Fruit fly (Drosophila melanogaster): ENCODE data around the gene CG13022.

CG13022 gene

DNA sequence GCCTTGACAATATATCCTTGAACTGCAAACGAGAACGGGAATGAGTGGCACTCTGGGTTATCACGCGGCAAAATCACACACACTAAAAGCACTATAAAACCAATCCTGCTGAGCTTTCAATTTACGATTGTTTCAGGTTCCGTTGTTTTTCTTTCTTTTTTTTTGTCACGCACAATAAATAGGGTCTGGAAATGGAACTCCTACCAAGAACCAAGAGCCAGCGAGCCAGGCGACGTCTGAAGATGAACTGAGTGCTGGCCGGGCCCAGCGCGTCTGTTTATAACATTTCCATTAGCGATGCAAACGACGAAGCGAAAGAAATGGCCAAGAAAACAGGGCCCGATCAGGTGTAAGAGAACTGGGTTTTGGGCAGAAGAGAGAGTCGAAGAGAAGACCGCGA is 3.5 kb downstream of the CG13022 start, which contains the start of gene CG11905:
CG11905 (minus strand) TSS at position 253 of the 400 bp plus-strand sequence.
- peak; percentile 78 for TF ChIP-seq EcR (GFP tag; optimal IDR thresholded peaks at IDR 0.05)
- no peak for TF ChIP-seq CG12605 (GFP tag; IDR thresholded peaks at IDR 0.05)

- TF ChIP-seq CG12605 (GFP tag; IDR thresholded peaks at IDR 0.05), result no peak
- TF ChIP-seq Ets98B (GFP tag; IDR thresholded peaks at IDR 0.05), result no peak
- TF ChIP-seq CG4496 (GFP tag; IDR thresholded peaks at IDR 0.05), result peak; percentile 59; the same call in 1 of the 3 replicates
- no peak for TF ChIP-seq CG14655 (GFP tag; optimal IDR thresholded peaks at IDR 0.05)
- TF ChIP-seq CG9948 (tag; optimal IDR thresholded peaks at IDR 0.05), result no peak
- no peak for TF ChIP-seq D1 (tag; optimal IDR thresholded peaks at IDR 0.05)
Measured at dm6 chr3L:16930522-16930921, 8.2 kb downstream of the CG13022 start.

- TF ChIP-seq CG34367 (tag; optimal IDR thresholded peaks at IDR 0.05), result no peak
- no peak for TF ChIP-seq Snoo (tag; optimal IDR thresholded peaks at IDR 0.05)
- TF ChIP-seq CG4496 (GFP tag; IDR thresholded peaks at IDR 0.05), result no peak; the same call in 2 of the 3 replicates
- TF ChIP-seq CG15710 (tag; optimal IDR thresholded peaks at IDR 0.05), result no peak
- TF ChIP-seq gl (tag; optimal IDR thresholded peaks at IDR 0.05), result no peak
- no peak for TF ChIP-seq Pif1A (GFP tag; optimal IDR thresholded peaks at IDR 0.05)
- TF ChIP-seq CG9948 (tag; optimal IDR thresholded peaks at IDR 0.05), result no peak
- no peak for TF ChIP-seq fd96Ca (GFP tag; IDR thresholded peaks at IDR 0.05)
- TF ChIP-seq EcR (GFP tag; optimal IDR thresholded peaks at IDR 0.05), result peak; percentile 79
Measured at dm6 chr3L:16927375-16927774, 11.4 kb downstream of the CG13022 start, which contains the start of gene CG13023. Gene CG13023 (minus strand): TSS chr3L:16927434.

- no peak for TF ChIP-seq Pif1B (GFP tag; optimal IDR thresholded peaks at IDR 0.05)
Measured at dm6 chr3L:16922952-16923351, 15.8 kb downstream of the CG13022 start, which contains the start of gene CG13028. Gene CG13028 (plus strand): TSS chr3L:16923252.

dm6 chr3L:16917409-16918173 is 21.2 kb downstream of the CG13022 start:
- no peak for TF ChIP-seq EcR (GFP tag; optimal IDR thresholded peaks at IDR 0.05)
- 0 out of 2 replicates have a peak, but pooled peaks have one; percentile 10 for TF ChIP-seq CG32121 (GFP tag; IDR thresholded peaks at IDR 0.05)

dm6 chr3L:16915766-16916476 is 22.8 kb downstream of the CG13022 start:
- TF ChIP-seq Snoo (tag; optimal IDR thresholded peaks at IDR 0.05), result peak; percentile 42
- TF ChIP-seq D1 (tag; optimal IDR thresholded peaks at IDR 0.05), result peak; percentile 70
- peak; percentile 59 for TF ChIP-seq gl (tag; optimal IDR thresholded peaks at IDR 0.05)
- peak; percentile 89 for TF ChIP-seq CG14655 (GFP tag; optimal IDR thresholded peaks at IDR 0.05)
- peak; percentile 71 for TF ChIP-seq CG15710 (tag; optimal IDR thresholded peaks at IDR 0.05)
- TF ChIP-seq fd96Ca (GFP tag; IDR thresholded peaks at IDR 0.05), result peak; percentile 88
- TF ChIP-seq CG9948 (tag; optimal IDR thresholded peaks at IDR 0.05), result peak; percentile 85
- peak; percentile 47 for TF ChIP-seq EcR (GFP tag; optimal IDR thresholded peaks at IDR 0.05)
- peak; percentile 63 for TF ChIP-seq Pif1A (GFP tag; optimal IDR thresholded peaks at IDR 0.05)
- peak; percentile 37 for TF ChIP-seq CG13204 (GFP tag; optimal IDR thresholded peaks at IDR 0.05)
- no peak for TF ChIP-seq CG10348 (GFP tag; IDR thresholded peaks at IDR 0.05)
- TF ChIP-seq Pif1B (GFP tag; optimal IDR thresholded peaks at IDR 0.05), result peak; percentile 68
- TF ChIP-seq CG32121 (GFP tag; IDR thresholded peaks at IDR 0.05), result peak; percentile 89
- TF ChIP-seq Ets98B (GFP tag; IDR thresholded peaks at IDR 0.05), result peak; percentile 87
- TF ChIP-seq CG17806 (tag; optimal IDR thresholded peaks at IDR 0.05), result peak; percentile 82
- peak; percentile 88 for TF ChIP-seq CG8301 (tag; optimal IDR thresholded peaks at IDR 0.05)
- TF ChIP-seq CG34367 (tag; optimal IDR thresholded peaks at IDR 0.05), result peak; percentile 75
- peak; percentile 84 for TF ChIP-seq CG8159 (tag; optimal IDR thresholded peaks at IDR 0.05)
- TF ChIP-seq CG12605 (GFP tag; IDR thresholded peaks at IDR 0.05), result peak; percentile 89
- TF ChIP-seq CG4496 (GFP tag; IDR thresholded peaks at IDR 0.05), result peak; percentile 91
- TF ChIP-seq rn (GFP tag; IDR thresholded peaks at IDR 0.05), result peak; percentile 35; the same call in 1 of the 2 replicates

DNA sequence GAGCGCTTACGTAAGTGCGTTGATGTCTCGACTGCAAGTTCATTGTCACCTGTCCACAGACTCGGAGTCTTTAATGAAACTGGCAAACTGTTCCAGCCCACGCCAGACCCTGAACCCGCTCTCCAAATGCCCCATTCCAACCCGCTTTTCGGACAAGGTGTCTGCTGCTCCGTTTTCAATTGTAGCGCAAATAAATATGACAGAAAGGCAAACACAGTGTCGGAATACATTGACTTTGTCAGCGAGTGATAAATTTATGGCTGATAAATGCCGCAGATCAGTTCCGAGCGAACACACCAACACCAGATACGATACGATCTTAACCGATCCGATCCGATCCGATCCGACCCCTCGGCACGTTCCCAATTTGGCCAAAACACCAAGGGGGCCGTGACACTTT is 24.6 kb downstream of the CG13022 start:
- TF ChIP-seq EcR (GFP tag; optimal IDR thresholded peaks at IDR 0.05), result peak; percentile 80
- no peak for TF ChIP-seq D1 (tag; optimal IDR thresholded peaks at IDR 0.05)
